Worm (Caenorhabditis elegans): Measurements from ENCODE around the gene F35A5.1.

Gene F35A5.1

ce11 chrX:3793389-3793788, 13.9 kb upstream of the F35A5.1 start (continued):
- TF ChIP-seq dpl-1 (GFP tag; optimal IDR thresholded peaks at IDR 0.05) (no peak), C06A6.2 (GFP tag; conservative IDR thresholded peaks at IDR 0.05) (no peak), rcor-1 (GFP tag; IDR thresholded peaks at IDR 0.05) (peak; percentile 77), hlh-12 (tag; optimal IDR thresholded peaks at IDR 0.05) (peak; percentile 58), ztf-28 (GFP tag; IDR thresholded peaks at IDR 0.05) (no peak), cebp-1 (GFP tag; IDR thresholded peaks at IDR 0.05) (no peak), cebp-1 (tag; optimal IDR thresholded peaks at IDR 0.05) (no peak), ama-1 (optimal IDR thresholded peaks at IDR 0.05) (no peak), ama-1 (GFP tag; optimal IDR thresholded peaks at IDR 0.05) (peak in 1 of 2 experiments; percentile 33), D2030.7 (GFP tag; IDR thresholded peaks at IDR 0.05) (peak; percentile 85), lin-40 (tag; optimal IDR thresholded peaks at IDR 0.05) (peak; percentile 25), mcd-1 (GFP tag; IDR thresholded peaks at IDR 0.05) (peak; percentile 29; the same call in 1 of the 2 replicates), let-607 (tag; optimal IDR thresholded peaks at IDR 0.05) (peak in 1 of 2 experiments; percentile 34), unc-130 (GFP tag; optimal IDR thresholded peaks at IDR 0.05) (peak; percentile 16), lsl-1 (GFP tag; optimal IDR thresholded peaks at IDR 0.05) (peak; percentile 9), K12H6.12 (tag; optimal IDR thresholded peaks at IDR 0.05) (no peak), aptf-3 (GFP tag; IDR thresholded peaks at IDR 0.05) (no peak), die-1 (tag; optimal IDR thresholded peaks at IDR 0.05) (peak; percentile 83), efl-1 (GFP tag; optimal IDR thresholded peaks at IDR 0.05) (no peak), unc-62 (GFP tag; optimal IDR thresholded peaks at IDR 0.05) (no peak), aptf-2 (GFP tag; conservative IDR thresholded peaks at IDR 0.05) (no peak), cebp-2 (GFP tag; IDR thresholded peaks at IDR 0.05) (peak; percentile 82; the same call in 1 of the 2 replicates), nhr-120 (GFP tag; IDR thresholded peaks at IDR 0.05) (no peak), Y53G8AR.9 (GFP tag; conservative IDR thresholded peaks at IDR 0.05) (0 out of 2 replicates have a peak, but pooled peaks have one; percentile 29), tbx-9 (tag; optimal IDR thresholded peaks at IDR 0.05; ENCODE audit: borderline replicate concordance) (no peak), ceh-27 (GFP tag; optimal IDR thresholded peaks at IDR 0.05) (peak; percentile 65), attf-5 (GFP tag; optimal IDR thresholded peaks at IDR 0.05) (peak; percentile 42), lir-1 (GFP tag; conservative IDR thresholded peaks at IDR 0.05) (no peak), ccch-3 (GFP tag; optimal IDR thresholded peaks at IDR 0.05) (no peak), lin-35 (GFP tag; optimal IDR thresholded peaks at IDR 0.05) (no peak), nfya-1 (tag; optimal IDR thresholded peaks at IDR 0.05; ENCODE audit: borderline replicate concordance, insufficient read depth) (no peak), madf-3 (GFP tag; IDR thresholded peaks at IDR 0.05) (peak; percentile 77; the same call in 1 of the 2 replicates), snpc-1.3 (tag; optimal IDR thresholded peaks at IDR 0.05; ENCODE audit: insufficient read depth) (peak; percentile 78), snpc-1.1 (tag; optimal IDR thresholded peaks at IDR 0.05; ENCODE audit: insufficient read depth) (peak; percentile 4), B0035.1 (tag; optimal IDR thresholded peaks at IDR 0.05) (peak; percentile 22), F57A8.1 (GFP tag; optimal IDR thresholded peaks at IDR 0.05) (peak; percentile 25), egl-44 (GFP tag; IDR thresholded peaks at IDR 0.05) (no peak), lsy-27 (tag; optimal IDR thresholded peaks at IDR 0.05; ENCODE audit: borderline replicate concordance, insufficient read depth) (peak; percentile 57), sdz-38 (tag; optimal IDR thresholded peaks at IDR 0.05) (no peak), let-526 (GFP tag; IDR thresholded peaks at IDR 0.05) (0 out of 2 replicates have a peak, but pooled peaks have one; percentile 41), dpff-1 (tag; optimal IDR thresholded peaks at IDR 0.05) (no peak), lin-54 (GFP tag; optimal IDR thresholded peaks at IDR 0.05) (peak; percentile 41), ceh-91 (GFP tag; IDR thresholded peaks at IDR 0.05) (no peak), attf-6 (GFP tag; IDR thresholded peaks at IDR 0.05) (peak; percentile 62), repo-1 (tag; optimal IDR thresholded peaks at IDR 0.05) (no peak), akir-1 (GFP tag; optimal IDR thresholded peaks at IDR 0.05) (no peak), hmg-1.2 (GFP tag; IDR thresholded peaks at IDR 0.05) (peak; percentile 57), B0019.2 (GFP tag; conservative IDR thresholded peaks at IDR 0.05) (no peak)
